Worm (Caenorhabditis elegans) whole organism, L2 larva: Measurements from ENCODE around the gene fem-3.

ENCODE experiments used
- F13H6.1 ChIP-seq: sonication (generic microtip); optimal IDR thresholded peaks from 2 replicates; lab custom pipeline; 2016; ENCODE audit warnings: missing genetic modification characterization, missing compliant biosample characterization
- aly-2 ChIP-seq: fragments of 150-350 bp; optimal IDR thresholded peaks from 2 replicates; lab custom pipeline; 2014; ENCODE audit warnings: missing biosample characterization, missing genetic modification characterization
- ceh-82 ChIP-seq: fragments of 150-350 bp; optimal IDR thresholded peaks from 2 replicates; lab custom pipeline; 2014; ENCODE audit warnings: missing biosample characterization, missing genetic modification characterization
- crh-2 ChIP-seq: sonication (generic microtip); optimal IDR thresholded peaks from 2 replicates; lab custom pipeline; 2017; ENCODE audit warnings: missing biosample characterization, missing genetic modification characterization
- lin-13 ChIP-seq: fragments of 150-350 bp; optimal IDR thresholded peaks from 2 replicates; lab custom pipeline; 2014; ENCODE audit warnings: missing biosample characterization, missing genetic modification reagents, missing genetic modification characterization
- lsy-2 ChIP-seq, 2 experiments: fragments of 150-350 bp in 1 of 2; sonication (generic microtip) in 1 of 2; optimal IDR thresholded peaks; 2 replicates each; lab custom pipeline; 2014 to 2017; ENCODE audit warnings: missing biosample characterization in 2 of 2, missing genetic modification characterization in 2 of 2
- nhr-11 ChIP-seq: fragments of 150-350 bp; optimal IDR thresholded peaks from 2 replicates; lab custom pipeline; 2014; ENCODE audit warnings: missing biosample characterization, missing genetic modification characterization
- peb-1 ChIP-seq: fragments of 150-350 bp; optimal IDR thresholded peaks from 2 replicates; lab custom pipeline; 2014; ENCODE audit warnings: missing biosample characterization, missing genetic modification characterization
- zag-1 ChIP-seq: fragments of 150-350 bp; optimal IDR thresholded peaks from 2 replicates; lab custom pipeline; 2014; ENCODE audit warnings: missing biosample characterization, missing genetic modification characterization

DNA sequence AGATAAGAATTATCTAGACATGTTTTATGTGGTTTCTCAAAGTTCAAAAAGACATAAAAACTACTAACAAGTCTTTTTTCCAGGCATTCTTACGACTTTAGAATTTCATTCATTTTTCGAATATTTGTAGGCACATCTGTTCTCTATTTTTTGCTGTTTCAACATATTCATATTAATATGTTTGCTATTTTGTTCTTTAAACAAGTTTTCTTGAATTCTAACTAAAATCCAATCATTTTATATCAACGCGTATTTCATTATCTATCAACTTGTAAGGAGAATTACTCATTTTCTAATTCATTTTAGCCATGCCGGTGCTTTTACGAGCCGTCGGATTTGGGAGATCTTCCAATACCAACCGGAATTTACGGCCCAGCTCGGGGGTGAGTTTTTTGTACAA is 22.7 kb upstream of the fem-3 start, which contains the start of gene twk-8:
- TF ChIP-seq crh-2 (no peak), ceh-82 (tag; lab: Kevin White, UChicago) (no peak), F13H6.1 (tag; lab: Kevin White, UChicago) (no peak), zag-1 (tag; lab: Kevin White, UChicago) (no peak), lsy-2 (tag; optimal IDR thresholded peaks at IDR 0.05; lab: Kevin White, UChicago) (no peak), aly-2 (tag; lab: Kevin White, UChicago) (no peak), nhr-11 (no peak), peb-1 (tag; lab: Kevin White, UChicago) (no peak), lin-13 (GFP tag; lab: Kevin White, UChicago) (no peak)
